Fruit fly (Drosophila melanogaster): ENCODE data around the gene Spase22-23.

Gene Spase22-23

dm6 chr3R:24266786-24267579 is 37.1 kb upstream of the Spase22-23 start (continued):
- peak; percentile 79 for TF ChIP-seq Sox15 (GFP tag; optimal IDR thresholded peaks at IDR 0.05)
- peak; percentile 68 for TF ChIP-seq cyc (GFP tag; optimal IDR thresholded peaks at IDR 0.05)
- TF ChIP-seq eg (GFP tag; IDR thresholded peaks at IDR 0.05) = peak; percentile 62; the same call in 1 of the 3 replicates
- TF ChIP-seq Ets96B (tag; optimal IDR thresholded peaks at IDR 0.05) = peak; percentile 90
- peak; percentile 83 for TF ChIP-seq Smox (GFP tag; optimal IDR thresholded peaks at IDR 0.05)
- peak; percentile 89 for TF ChIP-seq CG10631 (GFP tag; optimal IDR thresholded peaks at IDR 0.05)
- TF ChIP-seq esn (GFP tag; optimal IDR thresholded peaks at IDR 0.05) = peak; percentile 89
- TF ChIP-seq CG11902 (GFP tag; optimal IDR thresholded peaks at IDR 0.05) = peak; percentile 71
- peak; percentile 86 for TF ChIP-seq acj6 (GFP tag; optimal IDR thresholded peaks at IDR 0.05)
- peak; percentile 76 for TF ChIP-seq CG9139 (GFP tag; optimal IDR thresholded peaks at IDR 0.05)
- TF ChIP-seq Sox102F (GFP tag; optimal IDR thresholded peaks at IDR 0.05) = peak; percentile 80
- TF ChIP-seq CG32006 (GFP tag; optimal IDR thresholded peaks at IDR 0.05) = peak; percentile 92
- TF ChIP-seq CG4318 (GFP tag; optimal IDR thresholded peaks at IDR 0.05) = peak; percentile 82
- TF ChIP-seq achi (GFP tag; optimal IDR thresholded peaks at IDR 0.05) = peak; percentile 90
- TF ChIP-seq CG15336 (GFP tag; IDR thresholded peaks at IDR 0.05) = peak; percentile 84
- peak; percentile 82 for TF ChIP-seq pdm3 (GFP tag; optimal IDR thresholded peaks at IDR 0.05)
- peak; percentile 89 for TF ChIP-seq spab (GFP tag; optimal IDR thresholded peaks at IDR 0.05)
- peak; percentile 86 for TF ChIP-seq CG10669 (GFP tag; optimal IDR thresholded peaks at IDR 0.05)
- peak; percentile 60 for TF ChIP-seq Blimp-1 (GFP tag; optimal IDR thresholded peaks at IDR 0.05)
- TF ChIP-seq CG3919 (GFP tag; optimal IDR thresholded peaks at IDR 0.05) = peak; percentile 86
- TF ChIP-seq CG6808 (GFP tag; optimal IDR thresholded peaks at IDR 0.05) = peak; percentile 93
- TF ChIP-seq fkh (GFP tag; optimal IDR thresholded peaks at IDR 0.05) = no peak
- TF ChIP-seq Gug (GFP tag; IDR thresholded peaks at IDR 0.05) = peak; percentile 63; the same call in 1 of the 2 replicates
- peak; percentile 80 for TF ChIP-seq topi (GFP tag; optimal IDR thresholded peaks at IDR 0.05)
- TF ChIP-seq lz (GFP tag; optimal IDR thresholded peaks at IDR 0.05) = peak; percentile 74
- peak; percentile 84 for TF ChIP-seq CG11762 (GFP tag; optimal IDR thresholded peaks at IDR 0.05; ENCODE audit: insufficient read depth)
- TF ChIP-seq Hr4 (GFP tag; optimal IDR thresholded peaks at IDR 0.05) = peak; percentile 87
- no peak; the same call in 1 of the 2 replicates for TF ChIP-seq CG11294 (GFP tag; IDR thresholded peaks at IDR 0.05)
- peak; percentile 53 for TF ChIP-seq dac (GFP tag; optimal IDR thresholded peaks at IDR 0.05)
- peak; percentile 88 for TF ChIP-seq CG8319 (GFP tag; optimal IDR thresholded peaks at IDR 0.05)
- peak; percentile 88 for TF ChIP-seq CG6792 (GFP tag; optimal IDR thresholded peaks at IDR 0.05)
- peak; percentile 81 for TF ChIP-seq Sox14 (GFP tag; optimal IDR thresholded peaks at IDR 0.05)
- peak; percentile 44 for TF ChIP-seq Ets21C (GFP tag; optimal IDR thresholded peaks at IDR 0.05)
- peak; percentile 94 for TF ChIP-seq CG3032 (tag; optimal IDR thresholded peaks at IDR 0.05)
- TF ChIP-seq Eip78C (GFP tag) = peak; percentile 97
- TF ChIP-seq Eip75B (GFP tag; optimal IDR thresholded peaks at IDR 0.05) = peak; percentile 87
- TF ChIP-seq CG1621 (tag; optimal IDR thresholded peaks at IDR 0.05) = peak; percentile 79
- TF ChIP-seq CG6163 (GFP tag; IDR thresholded peaks at IDR 0.05) = peak; percentile 69; the same call in 2 of the 3 replicates
- TF ChIP-seq CG8119 (GFP tag; IDR thresholded peaks at IDR 0.05) = peak; percentile 87
